Fruit fly (Drosophila melanogaster) whole organism, wandering third instar larva: ENCODE data around the gene Cpr65Ay.

Experiments used
- Abd-B ChIP-seq: fragments of >200 bp; optimal IDR thresholded peaks from 2 replicates; lab custom pipeline; 2017; ENCODE audit warnings: missing biosample characterization, missing genetic modification characterization
- GATAd ChIP-seq: sonication (Bioruptor generic); optimal IDR thresholded peaks from 2 replicates; lab custom pipeline; 2016; ENCODE audit warnings: missing biosample characterization, missing genetic modification characterization
- N ChIP-seq: fragments of >200 bp; optimal IDR thresholded peaks from 2 replicates; lab custom pipeline; 2018; ENCODE audit warnings: missing biosample characterization, missing external identifiers, missing genetic modification characterization
- br ChIP-seq: fragments of 200-800 bp; sonication (Bioruptor generic); optimal IDR thresholded peaks from 2 replicates; lab custom pipeline; 2016; ENCODE audit warnings: missing biosample characterization, missing genetic modification characterization
- pan ChIP-seq: fragments of >200 bp; optimal IDR thresholded peaks from 2 replicates; lab custom pipeline; 2017

DNA sequence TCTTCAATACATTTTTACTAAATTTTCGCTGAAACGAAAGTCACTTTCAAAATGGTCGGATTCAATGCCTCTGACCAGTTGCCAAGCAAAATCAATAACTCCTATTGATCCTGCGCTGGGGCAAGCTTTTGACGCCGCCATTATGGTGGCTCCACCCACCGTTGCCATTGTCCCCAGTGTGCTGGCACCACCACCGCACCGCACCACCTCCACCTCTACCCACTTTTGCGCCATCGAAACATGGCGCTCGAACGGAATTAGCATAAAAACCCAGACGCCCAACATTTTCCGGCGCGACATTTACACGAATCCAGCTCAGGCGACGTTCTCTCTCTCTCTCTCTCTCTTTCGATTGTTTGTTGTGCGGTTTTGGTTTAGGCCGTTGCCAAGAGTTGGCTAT lies 41.5 kb downstream of the Cpr65Ay start:
- TF ChIP-seq GATAd (no peak), N (GFP tag; lab: Kevin White, UChicago) (no peak), pan (lab: Kevin White, UChicago) (no peak), Abd-B (GFP tag; lab: Kevin White, UChicago) (no peak), br (GFP tag; lab: Kevin White, UChicago) (no peak)
